Worm (Caenorhabditis elegans) whole organism, L2 larva: ENCODE results near the gene F19B6.3.

ENCODE experiments used
- R02D3.7 ChIP-seq: fragments of 150-350 bp; optimal IDR thresholded peaks from 2 replicates; lab custom pipeline; 2014; ENCODE audit warnings: missing biosample characterization, missing genetic modification characterization
- ceh-82 ChIP-seq: fragments of 150-350 bp; optimal IDR thresholded peaks from 2 replicates; lab custom pipeline; 2014; ENCODE audit warnings: missing biosample characterization, missing genetic modification characterization
- mdl-1 ChIP-seq, 2 experiments: fragments of 150-350 bp in 1 of 2; sonication (generic microtip) in 1 of 2; optimal IDR thresholded peaks; 2 replicates each; lab custom pipeline; 2017; ENCODE audit warnings: missing biosample characterization in 2 of 2, missing genetic modification characterization in 2 of 2
- nhr-11 ChIP-seq: fragments of 150-350 bp; optimal IDR thresholded peaks from 2 replicates; lab custom pipeline; 2014; ENCODE audit warnings: missing biosample characterization, missing genetic modification characterization
- nhr-12 ChIP-seq: fragments of 150-350 bp; optimal IDR thresholded peaks from 2 replicates; lab custom pipeline; 2014; ENCODE audit warnings: missing biosample characterization, missing genetic modification characterization
- nhr-21 ChIP-seq: fragments of 150-350 bp; optimal IDR thresholded peaks from 2 replicates; lab custom pipeline; 2014; ENCODE audit warnings: missing biosample characterization, missing genetic modification characterization
- nhr-6 ChIP-seq: fragments of 150-350 bp; optimal IDR thresholded peaks from 2 replicates; lab custom pipeline; 2014; ENCODE audit warnings: missing biosample characterization, missing genetic modification characterization
- nhr-77 ChIP-seq: fragments of 150-350 bp; optimal IDR thresholded peaks from 2 replicates; lab custom pipeline; 2014; ENCODE audit warnings: missing biosample characterization, missing genetic modification characterization
- sma-3 ChIP-seq: sonication (generic microtip); optimal IDR thresholded peaks from 2 replicates; lab custom pipeline; 2016; ENCODE audit warnings: missing genetic modification reagents, missing genetic modification characterization, missing compliant biosample characterization
- unc-39 ChIP-seq: fragments of 150-350 bp; optimal IDR thresholded peaks from 2 replicates; lab custom pipeline; 2014; ENCODE audit warnings: missing biosample characterization, missing genetic modification characterization
- unc-62 ChIP-seq: fragments of 150-350 bp; optimal IDR thresholded peaks from 2 replicates; lab custom pipeline; 2014; ENCODE audit warnings: missing biosample characterization, missing genetic modification reagents, missing genetic modification characterization

DNA sequence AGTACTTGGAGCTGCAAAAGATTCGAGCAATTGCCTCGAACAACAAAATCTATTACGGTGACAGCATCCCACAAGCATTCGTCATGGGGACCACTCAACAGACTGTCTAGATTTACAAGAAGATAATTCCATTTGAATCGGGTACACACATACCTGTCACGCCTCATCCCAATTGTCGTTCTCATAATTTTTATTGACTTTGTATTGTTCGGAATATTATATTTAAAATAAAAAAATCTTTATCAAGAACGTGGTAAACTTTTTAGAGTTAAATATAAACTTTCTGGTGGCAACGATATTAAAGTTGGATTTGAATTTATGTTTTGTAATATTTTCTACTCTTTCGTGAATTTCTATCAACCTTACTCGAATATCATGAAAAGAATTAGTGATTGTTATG is 37.9 kb upstream of the F19B6.3 start, which contains the start of gene C42C1.9:
- no peak for TF ChIP-seq nhr-6 (tag; lab: Kevin White, UChicago)
- TF ChIP-seq nhr-12 (tag; lab: Kevin White, UChicago): no peak
- TF ChIP-seq R02D3.7 (tag; lab: Kevin White, UChicago): no peak
- TF ChIP-seq unc-62 (GFP tag; lab: Kevin White, UChicago): no peak
- no peak for TF ChIP-seq mdl-1 (tag; optimal IDR thresholded peaks at IDR 0.05; lab: Kevin White, UChicago)
- no peak for TF ChIP-seq nhr-77 (tag; lab: Kevin White, UChicago)
- no peak for TF ChIP-seq ceh-82
- no peak for TF ChIP-seq unc-39 (tag; lab: Kevin White, UChicago)
- no peak for TF ChIP-seq nhr-21 (tag; lab: Kevin White, UChicago)
- TF ChIP-seq nhr-11 (tag; lab: Kevin White, UChicago): no peak
- TF ChIP-seq sma-3 (GFP tag; lab: Kevin White, UChicago): no peak
